Fruit fly (Drosophila melanogaster): ENCODE data around the gene CG11841.

The CG11841 gene

DNA sequence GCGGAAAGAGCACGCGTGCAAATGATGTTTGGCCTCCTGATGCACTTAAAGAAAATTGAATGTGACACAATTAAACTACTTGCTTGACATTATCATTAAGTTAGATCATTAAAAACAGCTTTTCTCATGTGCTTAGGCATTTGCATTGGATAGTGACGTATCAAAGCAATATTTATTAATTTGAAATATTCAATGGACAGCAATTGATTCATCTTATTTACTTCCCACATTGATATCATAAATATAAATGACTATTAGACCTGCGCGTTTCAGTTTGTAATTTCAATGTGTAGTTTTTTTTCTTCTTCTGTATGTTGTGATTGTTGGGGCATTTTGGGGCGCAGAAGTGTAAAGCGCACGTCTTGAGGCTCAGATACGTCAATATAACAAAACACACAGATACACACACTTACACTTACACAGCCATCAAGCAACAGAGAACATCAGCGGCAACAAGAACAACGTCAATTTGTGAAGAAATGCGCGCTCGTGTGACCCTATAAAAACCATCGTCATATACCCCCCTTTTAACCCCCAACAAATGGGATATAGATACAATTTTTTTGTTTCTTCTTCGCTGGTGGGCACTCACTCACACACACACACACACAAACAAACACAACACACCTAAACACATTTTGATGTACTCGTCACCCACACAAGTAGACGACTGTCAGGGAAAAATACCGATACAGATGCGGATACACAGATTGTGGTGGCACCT, 38.2 kb downstream of the CG11841 start:
- TF ChIP-seq Ets97D (GFP tag; optimal IDR thresholded peaks at IDR 0.05) (peak; percentile 4), Mad (GFP tag; optimal IDR thresholded peaks at IDR 0.05) (peak; percentile 47), kah (GFP tag; optimal IDR thresholded peaks at IDR 0.05) (no peak), CG11085 (GFP tag; IDR thresholded peaks at IDR 0.05) (no peak), Myb (GFP tag; optimal IDR thresholded peaks at IDR 0.05) (peak; percentile 25), Camta (GFP tag; optimal IDR thresholded peaks at IDR 0.05) (peak; percentile 47), CG10959 (GFP tag; IDR thresholded peaks at IDR 0.05) (no peak), TFAM (GFP tag; optimal IDR thresholded peaks at IDR 0.05) (no peak), knrl (GFP tag; IDR thresholded peaks at IDR 0.05; ENCODE audit: partially characterized antibody) (no peak), CG6791 (GFP tag; IDR thresholded peaks at IDR 0.05; ENCODE audit: partially characterized antibody) (no peak), z (GFP tag; IDR thresholded peaks at IDR 0.05) (0 out of 3 replicates have a peak, but pooled peaks have one; percentile 15), al (GFP tag; IDR thresholded peaks at IDR 0.05) (0 out of 2 replicates have a peak, but pooled peaks have one; percentile 28), CG10565 (GFP tag; optimal IDR thresholded peaks at IDR 0.05) (no peak), Optix (GFP tag; IDR thresholded peaks at IDR 0.05) (no peak), Bteb2 (GFP tag; optimal IDR thresholded peaks at IDR 0.05) (peak; percentile 63), esg (GFP tag; conservative IDR thresholded peaks at IDR 0.05) (peak; percentile 62), BEAF-32 (GFP tag; optimal IDR thresholded peaks at IDR 0.05) (no peak), mam (GFP tag; optimal IDR thresholded peaks at IDR 0.05) (peak; percentile 42), scrt (GFP tag; optimal IDR thresholded peaks at IDR 0.05) (peak; percentile 55), CG42726 (GFP tag; IDR thresholded peaks at IDR 0.05; ENCODE audit: partially characterized antibody) (no peak), CG10274 (GFP tag; optimal IDR thresholded peaks at IDR 0.05) (peak; percentile 33), HLH4C (GFP tag; IDR thresholded peaks at IDR 0.05; ENCODE audit: partially characterized antibody) (no peak), abd-A (tag; optimal IDR thresholded peaks at IDR 0.05) (peak; percentile 81), CG32767 (GFP tag; IDR thresholded peaks at IDR 0.05) (peak; percentile 26; the same call in 1 of the 2 replicates), otp (GFP tag; IDR thresholded peaks at IDR 0.05) (no peak), CG8478 (optimal IDR thresholded peaks at IDR 0.05) (no peak), CG14965 (GFP tag; optimal IDR thresholded peaks at IDR 0.05; ENCODE audit: borderline replicate concordance) (no peak), phol (tag; optimal IDR thresholded peaks at IDR 0.05) (peak; percentile 86), CG9609 (GFP tag; optimal IDR thresholded peaks at IDR 0.05) (no peak), CG13775 (GFP tag; optimal IDR thresholded peaks at IDR 0.05) (peak; percentile 65), CG30403 (GFP tag; optimal IDR thresholded peaks at IDR 0.05) (peak; percentile 76), Sox102F (GFP tag; optimal IDR thresholded peaks at IDR 0.05) (peak; percentile 84), CG16815 (GFP tag; optimal IDR thresholded peaks at IDR 0.05) (peak; percentile 32), Elba2 (GFP tag; optimal IDR thresholded peaks at IDR 0.05) (no peak), CG12744 (GFP tag; optimal IDR thresholded peaks at IDR 0.05) (peak; percentile 20), CG5953 (GFP tag; IDR thresholded peaks at IDR 0.05) (0 out of 2 replicates have a peak, but pooled peaks have one; percentile 30), sc (optimal IDR thresholded peaks at IDR 0.05) (no peak), sc (GFP tag; optimal IDR thresholded peaks at IDR 0.05) (peak; percentile 54), CG6765 (GFP tag; optimal IDR thresholded peaks at IDR 0.05) (peak; percentile 6), D (optimal IDR thresholded peaks at IDR 0.05) (no peak), D (GFP tag; optimal IDR thresholded peaks at IDR 0.05) (peak; percentile 82), CG17829 (tag; optimal IDR thresholded peaks at IDR 0.05) (peak; percentile 72), CG4820 (GFP tag; optimal IDR thresholded peaks at IDR 0.05) (peak; percentile 70), luna (GFP tag; optimal IDR thresholded peaks at IDR 0.05) (no peak), salm (tag; optimal IDR thresholded peaks at IDR 0.05) (no peak), CG34224 (GFP tag; IDR thresholded peaks at IDR 0.05; ENCODE audit: partially characterized antibody) (no peak), Ravus (GFP tag; IDR thresholded peaks at IDR 0.05) (no peak; the same call in 1 of the 2 replicates), cas (GFP tag; IDR thresholded peaks at IDR 0.05) (no peak), CG34422 (GFP tag; IDR thresholded peaks at IDR 0.05) (no peak; the same call in 2 of the 3 replicates), NC2α (GFP tag; optimal IDR thresholded peaks at IDR 0.05) (peak; percentile 16)
